Worm (Caenorhabditis elegans) whole organism, midembryonic: ENCODE measurements around the gene nspc-14.

Source experiments
- T22C8.4 ChIP-seq: fragments of 200-800 bp; sonication (Bioruptor generic); IDR thresholded peaks from 2 replicates; pipeline ENCODE4 v1.3.6; 2022; ENCODE audit warnings: missing genetic modification characterization, missing compliant biosample characterization
- klf-2 ChIP-seq: fragments of 200-800 bp; sonication (Bioruptor generic); conservative IDR thresholded peaks from 2 replicates; pipeline ENCODE4 v1.3.6; 2022; ENCODE audit warnings: missing genetic modification reagents, missing genetic modification characterization, missing compliant biosample characterization
- ztf-23 ChIP-seq: fragments of 200-800 bp; sonication (Bioruptor generic); IDR thresholded peaks from 2 replicates; pipeline ENCODE4 v1.3.6; 2022; ENCODE audit warnings: missing genetic modification reagents, missing genetic modification characterization, missing compliant biosample characterization

- TF ChIP-seq ztf-23 (GFP tag; lab: Robert Waterston, UW) (no peak), T22C8.4 (GFP tag; lab: Robert Waterston, UW) (no peak), klf-2 (GFP tag; lab: Robert Waterston, UW) (no peak)
These were observed at the start of gene nspc-14 for ce11 chrX:12358957-12359356.
